Fruit fly (Drosophila melanogaster) whole organism, embryonic: ENCODE measurements around the gene HBS1.

Source experiments
- Ada2b ChIP-seq: fragments of 200-800 bp; sonication (Bioruptor generic); IDR thresholded peaks from 2 replicates; pipeline ENCODE4 v1.3.6; 2022; ENCODE audit warnings: missing biosample characterization, missing genetic modification characterization
- Antp ChIP-seq: fragments of 200-800 bp; sonication (Bioruptor generic); optimal IDR thresholded peaks from 3 replicates; lab custom pipeline; 2016; ENCODE audit warnings: missing biosample characterization, missing genetic modification characterization
- Atf6 ChIP-seq: fragments of 200-800 bp; sonication (Bioruptor generic); IDR thresholded peaks from 2 replicates; pipeline ENCODE4 v1.3.6; 2022; ENCODE audit warnings: missing biosample characterization, missing genetic modification characterization
- B-H1 ChIP-seq: fragments of 200-800 bp; sonication (Bioruptor generic); IDR thresholded peaks from 3 replicates; pipeline ENCODE4 v1.3.6; 2022; ENCODE audit warnings: missing biosample characterization, missing genetic modification characterization
- BEAF-32 ChIP-seq: fragments of 200-800 bp; sonication (Bioruptor generic); optimal IDR thresholded peaks from 3 replicates; lab custom pipeline; 2017; ENCODE audit warnings: missing biosample characterization, missing genetic modification characterization, mild to moderate bottlenecking, moderate library complexity, missing genetic modification reagents
- C15 ChIP-seq: fragments of 200-800 bp; sonication (Bioruptor generic); IDR thresholded peaks from 3 replicates; pipeline ENCODE4 v1.3.6; 2022; ENCODE audit warnings: missing biosample characterization, missing genetic modification characterization
- CG12744 ChIP-seq: fragments of 200-800 bp; sonication (Bioruptor generic); optimal IDR thresholded peaks from 2 replicates; lab custom pipeline; 2016; ENCODE audit warnings: missing biosample characterization, missing genetic modification characterization
- CG16815 ChIP-seq: fragments of 200-800 bp; sonication (Bioruptor generic); optimal IDR thresholded peaks from 3 replicates; lab custom pipeline; 2017; ENCODE audit warnings: missing biosample characterization, mild to moderate bottlenecking, missing genetic modification characterization
- CG2129 ChIP-seq: fragments of 200-800 bp; sonication (Bioruptor generic); IDR thresholded peaks from 2 replicates; pipeline ENCODE4 v1.3.6; 2022; ENCODE audit warnings: missing biosample characterization, missing genetic modification characterization; ENCODE audit not compliant: partially characterized antibody
- CG2678 ChIP-seq: fragments of 200-800 bp; sonication (Bioruptor generic); optimal IDR thresholded peaks from 3 replicates; lab custom pipeline; 2019; ENCODE audit warnings: missing biosample characterization, mild to moderate bottlenecking, missing genetic modification characterization, moderate library complexity
- CG3065 ChIP-seq: fragments of 200-800 bp; sonication (Bioruptor generic); optimal IDR thresholded peaks from 2 replicates; lab custom pipeline; 2016; ENCODE audit warnings: missing biosample characterization, missing genetic modification characterization
- CG4360 ChIP-seq: fragments of 200-800 bp; sonication (Bioruptor generic); IDR thresholded peaks from 2 replicates; pipeline ENCODE4 v1.3.6; 2022; ENCODE audit warnings: missing biosample characterization, missing genetic modification characterization
- CG7963 ChIP-seq: fragments of 200-800 bp; sonication (Bioruptor generic); IDR thresholded peaks from 3 replicates; pipeline ENCODE4 v1.3.6; 2022; ENCODE audit warnings: missing biosample characterization, missing genetic modification characterization; ENCODE audit not compliant: partially characterized antibody
- CG7987 ChIP-seq: fragments of 200-800 bp; sonication (Bioruptor generic); optimal IDR thresholded peaks from 2 replicates; lab custom pipeline; 2018; ENCODE audit warnings: missing biosample characterization, mild to moderate bottlenecking, missing genetic modification characterization, moderate library complexity
- CG9437 ChIP-seq: fragments of 200-800 bp; sonication (Bioruptor generic); optimal IDR thresholded peaks from 2 replicates; lab custom pipeline; 2018; ENCODE audit warnings: missing biosample characterization, mild to moderate bottlenecking, missing genetic modification characterization
- CrebB ChIP-seq: fragments of 200-800 bp; sonication (Bioruptor generic); optimal IDR thresholded peaks from 3 replicates; lab custom pipeline; 2018; ENCODE audit warnings: missing biosample characterization, mild to moderate bottlenecking, missing genetic modification characterization
- Dll ChIP-seq: fragments of 200-800 bp; sonication (Bioruptor generic); IDR thresholded peaks from 4 replicates; pipeline ENCODE4 v1.3.6; 2022; ENCODE audit warnings: missing biosample characterization, missing genetic modification characterization; ENCODE audit not compliant: partially characterized antibody
- Dref ChIP-seq: fragments of 200-800 bp; sonication (Bioruptor generic); IDR thresholded peaks from 2 replicates; pipeline ENCODE4 v1.3.6; 2022; ENCODE audit warnings: missing biosample characterization, missing genetic modification characterization
- Mes4 ChIP-seq: fragments of 200-800 bp; sonication (Bioruptor generic); optimal IDR thresholded peaks from 2 replicates; lab custom pipeline; 2016; ENCODE audit warnings: missing biosample characterization, missing genetic modification characterization
- NC2α ChIP-seq: fragments of 200-800 bp; sonication (Bioruptor generic); optimal IDR thresholded peaks from 2 replicates; lab custom pipeline; 2016; ENCODE audit warnings: missing biosample characterization, missing genetic modification characterization
- Nf-YA ChIP-seq: fragments of 200-800 bp; sonication (Bioruptor generic); IDR thresholded peaks from 2 replicates; pipeline ENCODE4 v1.3.6; 2022; ENCODE audit warnings: missing biosample characterization, missing genetic modification characterization
- Poxn ChIP-seq: fragments of 200-800 bp; sonication (Bioruptor generic); IDR thresholded peaks from 2 replicates; pipeline ENCODE4 v1.3.6; 2022; ENCODE audit warnings: missing biosample characterization, missing genetic modification characterization
- Trl ChIP-seq, 3 experiments: fragments of >200 bp in 2 of 3; fragments of 200-800 bp in 1 of 3; sonication (Bioruptor generic) in 1 of 3; optimal IDR thresholded peaks; 2 replicates in 1 of 3; 3 replicates in 2 of 3; lab custom pipeline; 2016 to 2017; ENCODE audit warnings: missing biosample characterization in 1 of 3, missing genetic modification characterization in 1 of 3
- Xbp1 ChIP-seq: fragments of 200-800 bp; sonication (Bioruptor generic); optimal IDR thresholded peaks from 3 replicates; lab custom pipeline; 2016; ENCODE audit warnings: missing biosample characterization, mild to moderate bottlenecking, missing genetic modification characterization
- Xrp1 ChIP-seq: fragments of 200-800 bp; sonication (Bioruptor generic); IDR thresholded peaks from 2 replicates; pipeline ENCODE4 v1.3.6; 2022; ENCODE audit warnings: missing biosample characterization, missing genetic modification characterization
- abd-A ChIP-seq: fragments of 200-800 bp; sonication (Bioruptor generic); optimal IDR thresholded peaks from 3 replicates; lab custom pipeline; 2019; ENCODE audit warnings: missing biosample characterization, mild to moderate bottlenecking, missing genetic modification characterization, moderate library complexity
- al ChIP-seq: fragments of 200-800 bp; sonication (Bioruptor generic); IDR thresholded peaks from 2 replicates; pipeline ENCODE4 v1.3.6; 2022; ENCODE audit warnings: missing biosample characterization, missing genetic modification characterization
- bcd ChIP-seq: fragments of 200-800 bp; sonication (Bioruptor generic); optimal IDR thresholded peaks from 2 replicates; lab custom pipeline; 2017; ENCODE audit warnings: missing biosample characterization, mild to moderate bottlenecking, missing genetic modification characterization
- cg ChIP-seq: fragments of 200-800 bp; sonication (Bioruptor generic); optimal IDR thresholded peaks from 3 replicates; lab custom pipeline; 2019; ENCODE audit warnings: missing biosample characterization, mild to moderate bottlenecking, missing genetic modification characterization, moderate library complexity
- dimm ChIP-seq: fragments of 200-800 bp; sonication (Bioruptor generic); IDR thresholded peaks from 2 replicates; pipeline ENCODE4 v1.3.6; 2022; ENCODE audit warnings: missing biosample characterization, missing genetic modification characterization
- fd96Cb ChIP-seq: fragments of 200-800 bp; sonication (Bioruptor generic); optimal IDR thresholded peaks from 2 replicates; lab custom pipeline; 2018; ENCODE audit warnings: missing biosample characterization, mild to moderate bottlenecking, missing genetic modification characterization, moderate library complexity
- gcm2 ChIP-seq: fragments of 200-800 bp; sonication (Bioruptor generic); optimal IDR thresholded peaks from 2 replicates; lab custom pipeline; 2016; ENCODE audit warnings: missing biosample characterization, missing genetic modification characterization
- gro ChIP-seq: fragments of 200-800 bp; sonication (Bioruptor generic); optimal IDR thresholded peaks from 2 replicates; lab custom pipeline; 2016; ENCODE audit warnings: missing biosample characterization, missing genetic modification characterization
- hkb ChIP-seq, 2 experiments: fragments of 200-800 bp in 1 of 2; fragments of >200 bp in 1 of 2; sonication (Bioruptor generic) in 1 of 2; IDR thresholded peaks in 1 of 2; optimal IDR thresholded peaks in 1 of 2; 2 replicates each; pipeline versions ENCODE4 v1.3.6 to Lab custom; 2017 to 2022; ENCODE audit warnings: missing biosample characterization in 1 of 2, missing genetic modification characterization in 1 of 2
- jing ChIP-seq: fragments of 200-800 bp; sonication (Bioruptor generic); optimal IDR thresholded peaks from 2 replicates; lab custom pipeline; 2018; ENCODE audit warnings: missing biosample characterization, mild to moderate bottlenecking, missing genetic modification characterization
- jumu ChIP-seq: fragments of 200-800 bp; sonication (Bioruptor generic); optimal IDR thresholded peaks from 3 replicates; lab custom pipeline; 2016; ENCODE audit warnings: missing biosample characterization, missing genetic modification characterization
- mirr ChIP-seq: fragments of 200-800 bp; sonication (Bioruptor generic); optimal IDR thresholded peaks from 3 replicates; lab custom pipeline; 2018; ENCODE audit warnings: missing biosample characterization, mild to moderate bottlenecking, missing genetic modification characterization
- pho ChIP-seq: fragments of 200-800 bp; sonication (Bioruptor generic); optimal IDR thresholded peaks from 2 replicates; lab custom pipeline; 2016; ENCODE audit warnings: missing biosample characterization, missing genetic modification characterization
- pnt ChIP-seq: fragments of 200-800 bp; sonication (Bioruptor generic); optimal IDR thresholded peaks from 3 replicates; lab custom pipeline; 2016; ENCODE audit warnings: missing biosample characterization, missing genetic modification characterization
- pros ChIP-seq: fragments of 200-800 bp; sonication (Bioruptor generic); optimal IDR thresholded peaks from 3 replicates; lab custom pipeline; 2019; ENCODE audit warnings: missing biosample characterization, mild to moderate bottlenecking, missing genetic modification characterization, moderate library complexity
- psq ChIP-seq: fragments of 200-800 bp; sonication (Bioruptor generic); optimal IDR thresholded peaks from 2 replicates; lab custom pipeline; 2017; ENCODE audit warnings: missing biosample characterization, missing genetic modification characterization
- ro ChIP-seq: fragments of 200-800 bp; sonication (Bioruptor generic); IDR thresholded peaks from 2 replicates; pipeline ENCODE4 v1.3.6; 2022; ENCODE audit warnings: missing biosample characterization, missing genetic modification characterization
- sd ChIP-seq: fragments of 200-800 bp; sonication (Bioruptor generic); optimal IDR thresholded peaks from 3 replicates; lab custom pipeline; 2018; ENCODE audit warnings: missing biosample characterization, mild to moderate bottlenecking, missing genetic modification characterization, moderate library complexity
- shn ChIP-seq: fragments of 200-800 bp; sonication (Bioruptor generic); optimal IDR thresholded peaks from 3 replicates; lab custom pipeline; 2016; ENCODE audit warnings: missing biosample characterization, missing genetic modification characterization
- sna ChIP-seq: fragments of 200-800 bp; sonication (Bioruptor generic); IDR thresholded peaks from 2 replicates; pipeline ENCODE4 v1.3.6; 2022; ENCODE audit warnings: missing biosample characterization, missing genetic modification characterization; ENCODE audit not compliant: partially characterized antibody
- sob ChIP-seq: fragments of 200-800 bp; sonication (Bioruptor generic); IDR thresholded peaks from 2 replicates; pipeline ENCODE4 v1.3.6; 2022; ENCODE audit warnings: missing biosample characterization, missing genetic modification characterization
- tin ChIP-seq: fragments of 200-800 bp; sonication (Bioruptor generic); optimal IDR thresholded peaks from 3 replicates; lab custom pipeline; 2016; ENCODE audit warnings: missing biosample characterization, missing genetic modification characterization
- tio ChIP-seq: fragments of 200-800 bp; sonication (Bioruptor generic); optimal IDR thresholded peaks from 2 replicates; lab custom pipeline; 2017; ENCODE audit warnings: missing biosample characterization, missing genetic modification characterization, inconsistent platforms
- tna ChIP-seq: fragments of 200-800 bp; sonication (Bioruptor generic); IDR thresholded peaks from 2 replicates; pipeline ENCODE4 v1.3.6; 2022; ENCODE audit warnings: missing biosample characterization, missing genetic modification characterization; ENCODE audit not compliant: partially characterized antibody
- wdn ChIP-seq: fragments of 200-800 bp; sonication (Bioruptor generic); IDR thresholded peaks from 2 replicates; pipeline ENCODE4 v1.3.6; 2022; ENCODE audit warnings: missing biosample characterization, missing genetic modification characterization

Gene HBS1

dm6 chr3L:1880692-1881091 is 15.7 kb upstream of the HBS1 start (continued):
- TF ChIP-seq CG2129 (GFP tag; lab: Robert Waterston, UW) (no peak), ro (GFP tag; lab: Robert Waterston, UW) (0 out of 2 replicates have a peak, but pooled peaks have one; percentile 13), gro (GFP tag; lab: Kevin White, UChicago) (no peak), Trl (optimal IDR thresholded peaks at IDR 0.05; lab: Kevin White, UChicago) (no peak), Trl (GFP tag; optimal IDR thresholded peaks at IDR 0.05; lab: Kevin White, UChicago) (no peak), Poxn (GFP tag; lab: Robert Waterston, UW) (no peak), Nf-YA (GFP tag; lab: Robert Waterston, UW) (peak; percentile 54), CG12744 (GFP tag; lab: Kevin White, UChicago) (no peak), fd96Cb (tag; lab: Kevin White, UChicago) (peak; percentile 33), cg (GFP tag; lab: Kevin White, UChicago) (no peak), CrebB (tag; lab: Kevin White, UChicago) (no peak), Dll (no peak), Xbp1 (no peak), dimm (GFP tag; lab: Robert Waterston, UW) (0 out of 2 replicates have a peak, but pooled peaks have one; percentile 19), tio (GFP tag; lab: Kevin White, UChicago) (no peak), Ada2b (GFP tag; lab: Robert Waterston, UW) (peak; percentile 70), shn (GFP tag; lab: Kevin White, UChicago) (no peak), Xrp1 (GFP tag; lab: Robert Waterston, UW) (peak; percentile 45; the same call in 1 of the 2 replicates), Dref (no peak), CG2678 (tag; lab: Kevin White, UChicago) (peak; percentile 16), Mes4 (GFP tag; lab: Kevin White, UChicago) (no peak), sd (tag; lab: Kevin White, UChicago) (no peak), CG7987 (GFP tag; lab: Kevin White, UChicago) (no peak), tna (GFP tag; lab: Robert Waterston, UW) (no peak), CG4360 (no peak), BEAF-32 (no peak), jumu (GFP tag; lab: Kevin White, UChicago) (no peak), pho (GFP tag; lab: Kevin White, UChicago) (no peak), Atf6 (GFP tag; lab: Robert Waterston, UW) (0 out of 2 replicates have a peak, but pooled peaks have one; percentile 46), CG9437 (GFP tag; lab: Kevin White, UChicago) (no peak), sob (peak; percentile 49; the same call in 1 of the 2 replicates), psq (GFP tag; lab: Kevin White, UChicago) (no peak), al (peak; percentile 56), tin (GFP tag; lab: Kevin White, UChicago) (peak; percentile 59), abd-A (tag; lab: Kevin White, UChicago) (no peak), gcm2 (GFP tag; lab: Kevin White, UChicago) (no peak), sna (GFP tag; lab: Robert Waterston, UW) (no peak), Antp (GFP tag; lab: Kevin White, UChicago) (peak; percentile 34), mirr (no peak), CG3065 (no peak), pnt (peak; percentile 6), wdn (GFP tag; lab: Robert Waterston, UW) (no peak), NC2α (GFP tag; lab: Kevin White, UChicago) (no peak), jing (GFP tag; lab: Kevin White, UChicago) (no peak), bcd (GFP tag; lab: Kevin White, UChicago) (peak; percentile 2), pros (GFP tag; lab: Kevin White, UChicago) (no peak), C15 (0 out of 3 replicates have a peak, but pooled peaks have one; percentile 54), hkb (optimal IDR thresholded peaks at IDR 0.05; lab: Kevin White, UChicago) (no peak), hkb (GFP tag; IDR thresholded peaks at IDR 0.05; lab: Robert Waterston, UW) (peak; percentile 57; the same call in 1 of the 2 replicates), CG7963 (GFP tag; lab: Robert Waterston, UW) (no peak), B-H1 (peak; percentile 25; the same call in 2 of the 3 replicates), CG16815 (GFP tag; lab: Kevin White, UChicago) (no peak)
